Worm (Caenorhabditis elegans) whole organism, young adult: ENCODE results near the gene C54F6.20.

ENCODE experiments used
- B0019.2 ChIP-seq: fragments of 200-800 bp; sonication (Bioruptor generic); conservative IDR thresholded peaks from 2 replicates; pipeline ENCODE4 v1.3.6; 2022; ENCODE audit warnings: missing genetic modification reagents, missing genetic modification characterization, missing compliant biosample characterization
- B0035.1 ChIP-seq: sonication (generic microtip); optimal IDR thresholded peaks from 2 replicates; lab custom pipeline; 2016; ENCODE audit warnings: missing genetic modification characterization, mild to moderate bottlenecking, missing compliant biosample characterization, missing genotype, missing genetic modification reagents
- B0261.1 ChIP-seq: sonication (generic microtip); optimal IDR thresholded peaks from 2 replicates; lab custom pipeline; 2016; ENCODE audit warnings: mild to moderate bottlenecking, missing genetic modification characterization, moderate library complexity, missing compliant biosample characterization
- C06A6.2 ChIP-seq: fragments of 200-800 bp; sonication (Bioruptor generic); conservative IDR thresholded peaks from 2 replicates; pipeline ENCODE4 v1.3.6; 2022; ENCODE audit warnings: missing genetic modification characterization, missing compliant biosample characterization
- F23B12.7 ChIP-seq: sonication (generic microtip); optimal IDR thresholded peaks from 2 replicates; lab custom pipeline; 2017; ENCODE audit warnings: missing genetic modification characterization, mild to moderate bottlenecking, missing compliant biosample characterization, antibody characterized with exemption, moderate library complexity; ENCODE audit not compliant: insufficient read depth
- F33H1.4 ChIP-seq: fragments of 200-800 bp; sonication (Bioruptor generic); IDR thresholded peaks from 2 replicates; pipeline ENCODE4 v1.3.6; 2022; ENCODE audit warnings: missing genetic modification reagents, missing genetic modification characterization, missing compliant biosample characterization
- F37B4.10 ChIP-seq: fragments of 200-800 bp; sonication (Bioruptor generic); IDR thresholded peaks from 2 replicates; pipeline ENCODE4 v1.3.6; 2022; ENCODE audit warnings: missing genetic modification characterization, missing compliant biosample characterization
- F39B2.1 ChIP-seq: fragments of 200-800 bp; sonication (Bioruptor generic); IDR thresholded peaks from 2 replicates; pipeline ENCODE4 v1.3.6; 2022; ENCODE audit warnings: missing genetic modification reagents, missing genetic modification characterization, missing compliant biosample characterization
- K12H6.12 ChIP-seq: fragments of 200-800 bp; sonication (Bioruptor generic); optimal IDR thresholded peaks from 2 replicates; lab custom pipeline; 2018; ENCODE audit warnings: mild to moderate bottlenecking, missing genetic modification characterization, missing compliant biosample characterization
- T26A5.8 ChIP-seq: sonication (generic microtip); optimal IDR thresholded peaks from 2 replicates; lab custom pipeline; 2016; ENCODE audit warnings: missing genetic modification characterization, missing compliant biosample characterization
- Y79H2A.3 ChIP-seq: fragments of 200-800 bp; sonication (Bioruptor generic); conservative IDR thresholded peaks from 2 replicates; pipeline ENCODE4 v1.3.6; 2022; ENCODE audit warnings: missing genetic modification reagents, missing genetic modification characterization, missing compliant biosample characterization
- ZK185.1 ChIP-seq: sonication (generic microtip); optimal IDR thresholded peaks from 2 replicates; lab custom pipeline; 2016; ENCODE audit warnings: mild to moderate bottlenecking, missing genetic modification characterization, missing compliant biosample characterization; ENCODE audit not compliant: poor library complexity, severe bottlenecking
- ama-1 ChIP-seq, 3 experiments: fragments of 150-350 bp in 1 of 3; sonication (generic microtip) in 2 of 3; optimal IDR thresholded peaks; 2 replicates each; lab custom pipeline; 2014 to 2018; ENCODE audit warnings: missing biosample characterization in 2 of 3, missing genetic modification characterization in 2 of 3, missing genetic modification reagents in 2 of 3
- die-1 ChIP-seq: sonication (generic microtip); optimal IDR thresholded peaks from 2 replicates; lab custom pipeline; 2016; ENCODE audit warnings: missing genotype, mild to moderate bottlenecking, missing genetic modification characterization, missing compliant biosample characterization
- dox-1 ChIP-seq: fragments of 200-800 bp; sonication (Bioruptor generic); IDR thresholded peaks from 2 replicates; pipeline ENCODE4 v1.3.6; 2022; ENCODE audit warnings: missing genetic modification reagents, missing genetic modification characterization, missing compliant biosample characterization
- egl-18 ChIP-seq: fragments of 200-800 bp; sonication (Bioruptor generic); IDR thresholded peaks from 2 replicates; pipeline ENCODE4 v1.3.6; 2022; ENCODE audit warnings: missing genetic modification reagents, missing genetic modification characterization, missing compliant biosample characterization
- egl-44 ChIP-seq: fragments of 200-800 bp; sonication (Bioruptor generic); IDR thresholded peaks from 2 replicates; pipeline ENCODE4 v1.3.6; 2022; ENCODE audit warnings: missing genetic modification reagents, missing genetic modification characterization, missing compliant biosample characterization
- ekl-4 ChIP-seq: fragments of 200-800 bp; sonication (Bioruptor generic); IDR thresholded peaks from 2 replicates; pipeline ENCODE4 v1.3.6; 2022; ENCODE audit warnings: missing genetic modification reagents, missing genetic modification characterization, missing compliant biosample characterization
- hmg-1.2 ChIP-seq: fragments of 200-800 bp; sonication (Bioruptor generic); IDR thresholded peaks from 2 replicates; pipeline ENCODE4 v1.3.6; 2022; ENCODE audit warnings: missing genetic modification reagents, missing genetic modification characterization, missing compliant biosample characterization
- let-607 ChIP-seq, 2 experiments: fragments of 200-800 bp in 1 of 2; sonication (Bioruptor generic) in 1 of 2; sonication (generic microtip) in 1 of 2; optimal IDR thresholded peaks; 2 replicates each; lab custom pipeline; 2016 to 2018; ENCODE audit warnings: mild to moderate bottlenecking in 2 of 2, missing compliant biosample characterization in 2 of 2, missing genetic modification characterization in 2 of 2, moderate library complexity in 2 of 2, missing genotype in 1 of 2
- lin-54 ChIP-seq: fragments of 200-800 bp; sonication (Bioruptor generic); optimal IDR thresholded peaks from 2 replicates; lab custom pipeline; 2018; ENCODE audit warnings: mild to moderate bottlenecking, missing genetic modification characterization, missing compliant biosample characterization
- lsl-1 ChIP-seq: fragments of 200-800 bp; sonication (Bioruptor generic); optimal IDR thresholded peaks from 2 replicates; lab custom pipeline; 2018; ENCODE audit warnings: mild to moderate bottlenecking, missing genetic modification characterization, moderate library complexity, missing compliant biosample characterization
- madf-10 ChIP-seq: sonication (generic microtip); optimal IDR thresholded peaks from 2 replicates; lab custom pipeline; 2016; ENCODE audit warnings: mild to moderate bottlenecking, missing genetic modification characterization, missing compliant biosample characterization
- mel-28 ChIP-seq: sonication (generic microtip); optimal IDR thresholded peaks from 2 replicates; lab custom pipeline; 2016; ENCODE audit warnings: borderline replicate concordance, mild to moderate bottlenecking, missing genetic modification characterization, missing compliant biosample characterization
- nfya-1 ChIP-seq: sonication (generic microtip); optimal IDR thresholded peaks from 2 replicates; lab custom pipeline; 2017; ENCODE audit warnings: antibody characterized with exemption, missing compliant biosample characterization, missing genetic modification characterization, borderline replicate concordance; ENCODE audit not compliant: insufficient read depth
- nfyb-1 ChIP-seq: fragments of 200-800 bp; sonication (Bioruptor generic); IDR thresholded peaks from 2 replicates; pipeline ENCODE4 v1.3.6; 2022; ENCODE audit warnings: missing genetic modification reagents, missing genetic modification characterization, missing compliant biosample characterization
- nhr-120 ChIP-seq: fragments of 200-800 bp; sonication (Bioruptor generic); IDR thresholded peaks from 2 replicates; pipeline ENCODE4 v1.3.6; 2022; ENCODE audit warnings: missing genetic modification characterization, missing compliant biosample characterization
- pha-4 ChIP-seq: fragments of 150-350 bp; sonication (generic microtip); optimal IDR thresholded peaks from 2 replicates; lab custom pipeline; 2014; ENCODE audit warnings: missing biosample characterization, missing genetic modification reagents, missing genetic modification characterization
- rcor-1 ChIP-seq: fragments of 200-800 bp; sonication (Bioruptor generic); IDR thresholded peaks from 2 replicates; pipeline ENCODE4 v1.3.6; 2022; ENCODE audit warnings: missing genetic modification reagents, missing genetic modification characterization, missing compliant biosample characterization
- rec-8 ChIP-seq, 2 experiments: sonication (generic microtip); optimal IDR thresholded peaks; 2 replicates each; lab custom pipeline; 2016; ENCODE audit warnings: mild to moderate bottlenecking in 2 of 2, missing genetic modification characterization in 2 of 2, missing genetic modification reagents in 2 of 2, missing genotype in 2 of 2, missing biosample characterization in 1 of 2, missing compliant biosample characterization in 1 of 2, moderate library complexity in 1 of 2
- snpc-1.1 ChIP-seq: sonication (generic microtip); optimal IDR thresholded peaks from 2 replicates; lab custom pipeline; 2017; ENCODE audit warnings: missing genetic modification characterization, mild to moderate bottlenecking, missing compliant biosample characterization, antibody characterized with exemption, moderate library complexity, missing genotype, missing genetic modification reagents; ENCODE audit not compliant: insufficient read depth
- snpc-3.4 ChIP-seq: sonication (generic microtip); optimal IDR thresholded peaks from 2 replicates; lab custom pipeline; 2017; ENCODE audit warnings: missing genetic modification characterization, mild to moderate bottlenecking, missing compliant biosample characterization, antibody characterized with exemption, moderate library complexity, missing genotype, missing genetic modification reagents
- snpc-4 ChIP-seq, 5 experiments: fragments of 150-350 bp in 1 of 5; sonication (generic microtip) in 4 of 5; optimal IDR thresholded peaks; 2 replicates each; lab custom pipeline; 2014 to 2018; ENCODE audit warnings: missing genetic modification characterization in 5 of 5, missing biosample characterization in 3 of 5, antibody characterized with exemption in 2 of 5, mild to moderate bottlenecking in 2 of 5, missing compliant biosample characterization in 2 of 5, missing genotype in 2 of 5, moderate library complexity in 2 of 5, missing genetic modification reagents in 1 of 5
- somi-1 ChIP-seq: fragments of 200-800 bp; sonication (Bioruptor generic); optimal IDR thresholded peaks from 2 replicates; lab custom pipeline; 2018; ENCODE audit warnings: mild to moderate bottlenecking, missing genetic modification characterization, missing compliant biosample characterization
- sptf-2 ChIP-seq: fragments of 200-800 bp; sonication (Bioruptor generic); optimal IDR thresholded peaks from 2 replicates; lab custom pipeline; 2018; ENCODE audit warnings: mild to moderate bottlenecking, missing genetic modification characterization, missing compliant biosample characterization
- tlf-1 ChIP-seq: fragments of 200-800 bp; sonication (Bioruptor generic); optimal IDR thresholded peaks from 2 replicates; lab custom pipeline; 2018; ENCODE audit warnings: mild to moderate bottlenecking, missing genetic modification characterization, missing compliant biosample characterization
- unc-130 ChIP-seq: sonication (generic microtip); optimal IDR thresholded peaks from 2 replicates; lab custom pipeline; 2016; ENCODE audit warnings: missing genetic modification reagents, missing genetic modification characterization, missing compliant biosample characterization
- xnd-1 ChIP-seq: sonication (generic microtip); optimal IDR thresholded peaks from 2 replicates; lab custom pipeline; 2016; ENCODE audit warnings: missing genotype, missing genetic modification reagents, missing genetic modification characterization, missing compliant biosample characterization

C54F6.20 gene

DNA sequence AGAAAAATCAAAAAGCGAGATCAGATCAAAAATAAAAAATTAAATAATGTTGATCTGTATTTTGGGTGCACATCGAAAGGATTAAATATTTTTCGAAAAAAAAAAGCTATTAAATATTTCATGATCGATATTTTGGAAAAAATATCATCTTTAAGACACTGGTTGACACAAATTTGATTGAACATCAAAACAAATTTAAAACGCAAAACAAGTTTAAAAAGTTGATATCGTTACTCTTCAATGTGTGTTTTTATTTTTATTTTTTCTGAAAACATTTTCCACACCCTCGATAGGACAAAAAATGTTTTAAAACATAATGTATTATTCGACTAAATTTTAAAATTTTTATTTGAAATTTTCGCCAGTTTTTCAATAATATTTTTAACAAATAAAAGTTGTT is 13.5 kb downstream of the C54F6.20 start, which contains the start of gene C54F6.12 (continued):
- no peak for TF ChIP-seq let-607 (tag; optimal IDR thresholded peaks at IDR 0.05; lab: Kevin White, UChicago)
- TF ChIP-seq, all 124 proteins: peak for 0

DNA sequence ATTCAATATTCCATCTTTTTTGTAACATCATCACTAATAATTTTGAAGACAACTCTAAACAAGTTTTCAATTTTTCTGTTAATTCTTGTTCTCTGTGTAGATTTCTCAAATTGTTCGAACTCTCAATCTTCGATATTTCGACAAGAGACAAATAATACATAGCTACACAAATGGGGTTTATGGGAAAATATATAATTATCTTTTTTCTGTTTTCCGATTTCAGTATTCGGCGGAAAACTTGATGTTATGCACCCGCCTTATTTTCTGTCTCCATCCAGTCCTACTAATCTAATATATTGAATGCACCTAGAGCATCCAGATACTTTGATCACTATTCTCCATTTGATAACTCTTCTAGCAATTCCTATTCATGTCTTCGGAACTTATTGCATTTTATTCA is 14.5 kb downstream of the C54F6.20 start, which contains the start of gene srh-268:
Gene srh-268, plus strand, starts transcription at position 301 of the 400 bp plus-strand sequence.
- TF ChIP-seq lsl-1 (no peak), xnd-1 (no peak), nfyb-1 (GFP tag; lab: Robert Waterston, UW) (no peak), sptf-2 (GFP tag; lab: Kevin White, UChicago) (no peak), F39B2.1 (GFP tag; lab: Robert Waterston, UW) (no peak), unc-130 (GFP tag; lab: Kevin White, UChicago) (no peak), madf-10 (tag; lab: Kevin White, UChicago) (no peak), somi-1 (GFP tag; lab: Kevin White, UChicago) (no peak), F23B12.7 (no peak), pha-4 (tag; lab: Kevin White, UChicago) (no peak), snpc-1.1 (tag; lab: Kevin White, UChicago) (no peak), Y79H2A.3 (GFP tag; lab: Robert Waterston, UW) (no peak)

ce11 chrV:7543728-7544127 is 19.2 kb downstream of the C54F6.20 start:
- TF ChIP-seq die-1 (tag; lab: Kevin White, UChicago) (no peak), egl-44 (no peak), xnd-1 (no peak), egl-18 (GFP tag; lab: Robert Waterston, UW) (no peak), rcor-1 (GFP tag; lab: Robert Waterston, UW) (no peak), lin-54 (no peak), mel-28 (no peak), B0035.1 (tag; lab: Kevin White, UChicago) (no peak), hmg-1.2 (no peak), rec-8 (tag; optimal IDR thresholded peaks at IDR 0.05; lab: Kevin White, UChicago) (no peak), F33H1.4 (no peak), ekl-4 (no peak)

ce11 chrV:7545187-7545586 is 20.6 kb downstream of the C54F6.20 start, which contains the start of the genes C54F6.19 and nhx-3:
Gene C54F6.19 (plus strand): TSS chrV:7545487.
Gene nhx-3 (minus strand): TSS chrV:7545523.
- TF ChIP-seq rec-8 (tag; optimal IDR thresholded peaks at IDR 0.05; lab: Kevin White, UChicago) (no peak), T26A5.8 (no peak), ZK185.1 (tag; lab: Kevin White, UChicago) (no peak), nfya-1 (tag; lab: Kevin White, UChicago) (no peak)

- TF ChIP-seq snpc-1.1 (tag; lab: Kevin White, UChicago) (no peak), F37B4.10 (GFP tag; lab: Robert Waterston, UW) (no peak), B0261.1 (tag; lab: Kevin White, UChicago) (no peak), C06A6.2 (GFP tag; lab: Robert Waterston, UW) (no peak), tlf-1 (GFP tag; lab: Kevin White, UChicago) (no peak), dox-1 (no peak), ama-1 (optimal IDR thresholded peaks at IDR 0.05; lab: Kevin White, UChicago) (no peak), ama-1 (GFP tag; optimal IDR thresholded peaks at IDR 0.05; lab: Kevin White, UChicago) (no peak), K12H6.12 (tag; lab: Kevin White, UChicago) (no peak), lin-54 (no peak), B0019.2 (no peak), snpc-4 (GFP tag; optimal IDR thresholded peaks at IDR 0.05; lab: Kevin White, UChicago) (no peak), snpc-4 (tag; optimal IDR thresholded peaks at IDR 0.05; lab: Kevin White, UChicago) (no peak), nhr-120 (GFP tag; lab: Robert Waterston, UW) (no peak), nfyb-1 (GFP tag; lab: Robert Waterston, UW) (no peak), snpc-3.4 (tag; lab: Kevin White, UChicago) (no peak)
These were observed 22.9 kb downstream of the C54F6.20 start, which contains the start of gene ftn-1 for ce11 chrV:7547479-7547878. Gene ftn-1 (minus strand): TSS chrV:7547579.
